Worm (Caenorhabditis elegans): ENCODE results near the gene dmd-3.

dmd-3 gene

DNA sequence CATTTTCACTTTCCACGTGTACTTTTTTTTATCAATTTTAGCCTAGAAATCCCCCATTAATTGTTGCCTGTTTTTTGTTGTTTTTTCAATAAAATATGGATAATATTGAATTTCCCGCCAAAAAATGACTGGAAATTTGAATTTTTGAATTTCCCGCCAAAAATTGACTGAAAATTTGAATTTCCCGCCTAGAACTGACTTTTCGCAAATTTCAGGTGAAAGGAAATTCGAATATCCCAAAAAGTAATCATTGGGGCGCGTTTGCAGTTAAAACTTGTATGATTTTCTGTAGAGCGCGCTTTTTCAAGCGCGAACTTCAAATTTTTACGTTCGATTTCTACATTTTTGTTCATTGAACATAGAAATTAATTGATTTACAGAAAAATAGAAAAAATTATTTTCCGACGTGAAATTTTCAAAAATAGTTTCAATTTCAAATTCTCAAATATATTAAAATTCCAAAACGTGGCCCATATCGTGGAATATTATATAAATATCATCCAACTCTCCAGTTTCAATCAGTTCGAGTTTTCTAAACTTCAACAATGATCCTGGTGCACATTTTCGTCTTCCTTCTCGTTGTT, 9.4 kb downstream of the dmd-3 start, which contains the start of gene Y43F8C.9 (continued):
- TF ChIP-seq tlf-1 (GFP tag; optimal IDR thresholded peaks at IDR 0.05) (no peak), cebp-2 (GFP tag; IDR thresholded peaks at IDR 0.05) (no peak), lag-1 (GFP tag; IDR thresholded peaks at IDR 0.05) (no peak), ceh-91 (GFP tag; IDR thresholded peaks at IDR 0.05) (0 out of 2 replicates have a peak, but pooled peaks have one; percentile 20), chd-7 (tag; optimal IDR thresholded peaks at IDR 0.05) (no peak), bed-1 (GFP tag; IDR thresholded peaks at IDR 0.05) (no peak), dpl-1 (GFP tag; optimal IDR thresholded peaks at IDR 0.05) (peak; percentile 6), hlh-26 (GFP tag; conservative IDR thresholded peaks at IDR 0.05) (no peak), F57A8.1 (GFP tag; optimal IDR thresholded peaks at IDR 0.05) (no peak), tbx-9 (tag; optimal IDR thresholded peaks at IDR 0.05; ENCODE audit: borderline replicate concordance) (no peak), rcor-1 (GFP tag; IDR thresholded peaks at IDR 0.05) (no peak), dpff-1 (tag; optimal IDR thresholded peaks at IDR 0.05) (no peak), nfya-2 (GFP tag; IDR thresholded peaks at IDR 0.05) (no peak), attf-3 (GFP tag; conservative IDR thresholded peaks at IDR 0.05) (no peak), snpc-1.3 (tag; optimal IDR thresholded peaks at IDR 0.05; ENCODE audit: insufficient read depth) (no peak), tbp1 (GFP tag; optimal IDR thresholded peaks at IDR 0.05) (no peak), K12H6.12 (tag; optimal IDR thresholded peaks at IDR 0.05) (no peak), ceh-27 (GFP tag; optimal IDR thresholded peaks at IDR 0.05) (no peak), egrh-3 (GFP tag; IDR thresholded peaks at IDR 0.05) (no peak), xnd-1 (tag; optimal IDR thresholded peaks at IDR 0.05) (peak; percentile 5), hmg-1.2 (GFP tag; IDR thresholded peaks at IDR 0.05) (no peak), lin-40 (tag; optimal IDR thresholded peaks at IDR 0.05) (no peak), nhr-80 (tag; optimal IDR thresholded peaks at IDR 0.05) (no peak), aptf-3 (GFP tag; IDR thresholded peaks at IDR 0.05) (no peak), ztf-6 (GFP tag; IDR thresholded peaks at IDR 0.05) (no peak), madf-8 (GFP tag; conservative IDR thresholded peaks at IDR 0.05) (peak; percentile 46), mes-4 (tag; optimal IDR thresholded peaks at IDR 0.05) (no peak), ceh-79 (tag; optimal IDR thresholded peaks at IDR 0.05) (no peak), nfya-1 (tag; optimal IDR thresholded peaks at IDR 0.05; ENCODE audit: borderline replicate concordance, insufficient read depth) (no peak), ztf-26 (tag; optimal IDR thresholded peaks at IDR 0.05) (no peak), repo-1 (tag; optimal IDR thresholded peaks at IDR 0.05) (no peak)

DNA sequence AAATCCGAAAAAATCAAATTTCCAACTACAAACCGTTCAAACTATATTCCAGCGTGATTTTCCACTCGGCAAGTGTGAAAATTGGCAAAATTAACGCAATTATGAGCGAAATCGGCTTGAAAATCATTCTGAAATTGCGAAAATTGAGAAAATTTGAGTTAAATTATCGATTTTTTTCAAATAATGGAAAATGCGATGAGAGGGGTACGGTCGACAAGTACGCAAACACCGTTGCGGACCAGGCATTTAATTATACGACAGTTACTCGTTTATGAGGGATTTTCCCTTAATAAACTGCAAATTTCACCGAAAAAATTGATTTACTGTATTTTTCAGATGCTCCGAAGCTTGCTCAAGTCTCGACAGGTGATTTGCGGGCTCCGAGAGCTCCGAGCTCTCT, 11.1 kb downstream of the dmd-3 start, which contains the start of the genes Y43F8C.7 and mrps-28:
Gene Y43F8C.7, minus strand, starts transcription at position 128 of the 400 bp plus-strand sequence.
Gene mrps-28, plus strand, starts transcription at position 337 of the 400 bp plus-strand sequence.
- TF ChIP-seq tbp1 (GFP tag; optimal IDR thresholded peaks at IDR 0.05) (peak; percentile 4), bed-1 (GFP tag; IDR thresholded peaks at IDR 0.05) (no peak), madf-8 (GFP tag; conservative IDR thresholded peaks at IDR 0.05) (no peak), lsl-1 (GFP tag; optimal IDR thresholded peaks at IDR 0.05) (peak; percentile 75), egrh-3 (GFP tag; IDR thresholded peaks at IDR 0.05) (no peak), snpc-4 (GFP tag; optimal IDR thresholded peaks at IDR 0.05) (no peak), snpc-4 (tag; optimal IDR thresholded peaks at IDR 0.05) (peak in 1 of 4 experiments; percentile 31), dox-1 (GFP tag; IDR thresholded peaks at IDR 0.05) (0 out of 2 replicates have a peak, but pooled peaks have one; percentile 25), dpl-1 (GFP tag; optimal IDR thresholded peaks at IDR 0.05) (no peak), Y53F4B.3 (GFP tag; IDR thresholded peaks at IDR 0.05) (no peak), madf-6 (GFP tag; IDR thresholded peaks at IDR 0.05) (peak; percentile 45; the same call in 1 of the 2 replicates), lin-26 (GFP tag; IDR thresholded peaks at IDR 0.05) (no peak), F33H1.4 (GFP tag; IDR thresholded peaks at IDR 0.05) (0 out of 2 replicates have a peak, but pooled peaks have one; percentile 11), attf-5 (GFP tag; optimal IDR thresholded peaks at IDR 0.05) (peak; percentile 4), repo-1 (tag; optimal IDR thresholded peaks at IDR 0.05) (no peak), cebp-1 (GFP tag; IDR thresholded peaks at IDR 0.05) (no peak), cebp-1 (tag; optimal IDR thresholded peaks at IDR 0.05) (peak; percentile 12), ztf-25 (GFP tag; IDR thresholded peaks at IDR 0.05) (no peak), F49E8.2 (tag; optimal IDR thresholded peaks at IDR 0.05; ENCODE audit: insufficient read depth) (no peak), rec-8 (tag; optimal IDR thresholded peaks at IDR 0.05) (no peak), ceh-27 (GFP tag; optimal IDR thresholded peaks at IDR 0.05) (no peak)

All from whole organism, young adult.